Worm (Caenorhabditis elegans) whole organism, young adult: Measurements from ENCODE around the gene H25K10.2.
A peak's percentile ranks its signal among the peaks of the same experiment; 100 is the strongest.

Experiments used
- B0035.1 ChIP-seq: sonication (generic microtip); optimal IDR thresholded peaks from 2 replicates; lab custom pipeline; 2016; ENCODE audit warnings: missing genetic modification characterization, mild to moderate bottlenecking, missing compliant biosample characterization, missing genotype, missing genetic modification reagents
- C06A6.2 ChIP-seq: fragments of 200-800 bp; sonication (Bioruptor generic); conservative IDR thresholded peaks from 2 replicates; pipeline ENCODE4 v1.3.6; 2022; ENCODE audit warnings: missing genetic modification characterization, missing compliant biosample characterization
- D2030.7 ChIP-seq: fragments of 200-800 bp; sonication (Bioruptor generic); IDR thresholded peaks from 2 replicates; pipeline ENCODE4 v1.3.6; 2022; ENCODE audit warnings: missing genetic modification reagents, missing genetic modification characterization, missing compliant biosample characterization
- F22D6.2 ChIP-seq: sonication (generic microtip); optimal IDR thresholded peaks from 2 replicates; lab custom pipeline; 2016; ENCODE audit warnings: mild to moderate bottlenecking, missing genetic modification characterization, missing compliant biosample characterization
- F37B4.10 ChIP-seq: fragments of 200-800 bp; sonication (Bioruptor generic); IDR thresholded peaks from 2 replicates; pipeline ENCODE4 v1.3.6; 2022; ENCODE audit warnings: missing genetic modification characterization, missing compliant biosample characterization
- F52B5.7 ChIP-seq: sonication (generic microtip); optimal IDR thresholded peaks from 2 replicates; lab custom pipeline; 2016; ENCODE audit warnings: mild to moderate bottlenecking, missing genetic modification characterization, missing compliant biosample characterization
- F57C9.4 ChIP-seq: sonication (generic microtip); optimal IDR thresholded peaks from 2 replicates; lab custom pipeline; 2017; ENCODE audit warnings: mild to moderate bottlenecking, missing genetic modification characterization, missing compliant biosample characterization
- K11D2.4 ChIP-seq: fragments of 200-800 bp; sonication (Bioruptor generic); IDR thresholded peaks from 2 replicates; pipeline ENCODE4 v1.3.6; 2022; ENCODE audit warnings: missing genetic modification reagents, missing genetic modification characterization, missing compliant biosample characterization
- Y53G8AR.9 ChIP-seq: fragments of 200-800 bp; sonication (Bioruptor generic); conservative IDR thresholded peaks from 2 replicates; pipeline ENCODE4 v1.3.6; 2022; ENCODE audit warnings: missing genetic modification reagents, missing genetic modification characterization, missing compliant biosample characterization
- Y67H2A.10 ChIP-seq: fragments of 200-800 bp; sonication (Bioruptor generic); conservative IDR thresholded peaks from 2 replicates; pipeline ENCODE4 v1.3.6; 2022; ENCODE audit warnings: missing genetic modification reagents, missing genetic modification characterization, missing compliant biosample characterization
- aptf-2 ChIP-seq: fragments of 200-800 bp; sonication (Bioruptor generic); conservative IDR thresholded peaks from 2 replicates; pipeline ENCODE4 v1.3.6; 2022; ENCODE audit warnings: missing genetic modification reagents, missing genetic modification characterization, missing compliant biosample characterization
- atf-7 ChIP-seq: sonication (generic microtip); optimal IDR thresholded peaks from 2 replicates; lab custom pipeline; 2017; ENCODE audit warnings: mild to moderate bottlenecking, missing genetic modification characterization, missing compliant biosample characterization
- attf-3 ChIP-seq: fragments of 200-800 bp; sonication (Bioruptor generic); conservative IDR thresholded peaks from 2 replicates; pipeline ENCODE4 v1.3.6; 2022; ENCODE audit warnings: missing genetic modification reagents, missing genetic modification characterization, missing compliant biosample characterization
- attf-6 ChIP-seq: fragments of 200-800 bp; sonication (Bioruptor generic); IDR thresholded peaks from 2 replicates; pipeline ENCODE4 v1.3.6; 2022; ENCODE audit warnings: missing genetic modification reagents, missing genetic modification characterization, missing compliant biosample characterization
- bed-2 ChIP-seq: fragments of 200-800 bp; sonication (Bioruptor generic); IDR thresholded peaks from 2 replicates; pipeline ENCODE4 v1.3.6; 2022; ENCODE audit warnings: missing genetic modification reagents, missing genetic modification characterization, missing compliant biosample characterization
- cebp-1 ChIP-seq, 2 experiments: fragments of 200-800 bp in 1 of 2; sonication (Bioruptor generic) in 1 of 2; sonication (generic microtip) in 1 of 2; IDR thresholded peaks in 1 of 2; optimal IDR thresholded peaks in 1 of 2; 2 replicates each; pipeline versions ENCODE4 v1.3.6 to Lab custom; 2017 to 2022; ENCODE audit warnings: missing compliant biosample characterization in 2 of 2, missing genetic modification characterization in 2 of 2, mild to moderate bottlenecking in 1 of 2, missing genetic modification reagents in 1 of 2, moderate library complexity in 1 of 2
- ceh-58 ChIP-seq: fragments of 200-800 bp; sonication (Bioruptor generic); IDR thresholded peaks from 2 replicates; pipeline ENCODE4 v1.3.6; 2022; ENCODE audit warnings: missing genetic modification characterization, missing compliant biosample characterization
- die-1 ChIP-seq: sonication (generic microtip); optimal IDR thresholded peaks from 2 replicates; lab custom pipeline; 2016; ENCODE audit warnings: missing genotype, mild to moderate bottlenecking, missing genetic modification characterization, missing compliant biosample characterization
- dpff-1 ChIP-seq: sonication (generic microtip); optimal IDR thresholded peaks from 2 replicates; lab custom pipeline; 2017; ENCODE audit warnings: mild to moderate bottlenecking, missing genetic modification characterization, missing compliant biosample characterization
- egrh-3 ChIP-seq: fragments of 200-800 bp; sonication (Bioruptor generic); IDR thresholded peaks from 2 replicates; pipeline ENCODE4 v1.3.6; 2022; ENCODE audit warnings: missing genetic modification reagents, missing genetic modification characterization, missing compliant biosample characterization
- gei-17 ChIP-seq: fragments of 200-800 bp; sonication (Bioruptor generic); optimal IDR thresholded peaks from 2 replicates; lab custom pipeline; 2018; ENCODE audit warnings: mild to moderate bottlenecking, missing genetic modification characterization, missing compliant biosample characterization
- hmg-1.2 ChIP-seq: fragments of 200-800 bp; sonication (Bioruptor generic); IDR thresholded peaks from 2 replicates; pipeline ENCODE4 v1.3.6; 2022; ENCODE audit warnings: missing genetic modification reagents, missing genetic modification characterization, missing compliant biosample characterization
- let-607 ChIP-seq, 2 experiments: fragments of 200-800 bp in 1 of 2; sonication (Bioruptor generic) in 1 of 2; sonication (generic microtip) in 1 of 2; optimal IDR thresholded peaks; 2 replicates each; lab custom pipeline; 2016 to 2018; ENCODE audit warnings: mild to moderate bottlenecking in 2 of 2, missing compliant biosample characterization in 2 of 2, missing genetic modification characterization in 2 of 2, moderate library complexity in 2 of 2, missing genotype in 1 of 2
- lin-26 ChIP-seq: fragments of 200-800 bp; sonication (Bioruptor generic); IDR thresholded peaks from 2 replicates; pipeline ENCODE4 v1.3.6; 2022; ENCODE audit warnings: missing genetic modification reagents, missing genetic modification characterization, missing compliant biosample characterization
- lsl-1 ChIP-seq: fragments of 200-800 bp; sonication (Bioruptor generic); optimal IDR thresholded peaks from 2 replicates; lab custom pipeline; 2018; ENCODE audit warnings: mild to moderate bottlenecking, missing genetic modification characterization, moderate library complexity, missing compliant biosample characterization
- madf-8 ChIP-seq: fragments of 200-800 bp; sonication (Bioruptor generic); conservative IDR thresholded peaks from 2 replicates; pipeline ENCODE4 v1.3.6; 2022; ENCODE audit warnings: missing genetic modification reagents, missing genetic modification characterization, missing compliant biosample characterization
- nfyb-1 ChIP-seq: fragments of 200-800 bp; sonication (Bioruptor generic); IDR thresholded peaks from 2 replicates; pipeline ENCODE4 v1.3.6; 2022; ENCODE audit warnings: missing genetic modification reagents, missing genetic modification characterization, missing compliant biosample characterization
- nhr-179 ChIP-seq: sonication (generic microtip); optimal IDR thresholded peaks from 2 replicates; lab custom pipeline; 2016; ENCODE audit warnings: mild to moderate bottlenecking, missing genetic modification characterization, missing compliant biosample characterization
- nhr-27 ChIP-seq: fragments of 200-800 bp; sonication (Bioruptor generic); optimal IDR thresholded peaks from 2 replicates; lab custom pipeline; 2018; ENCODE audit warnings: mild to moderate bottlenecking, missing genetic modification characterization, moderate library complexity, missing compliant biosample characterization
- nhr-80 ChIP-seq: sonication (generic microtip); optimal IDR thresholded peaks from 2 replicates; lab custom pipeline; 2016; ENCODE audit warnings: missing genetic modification characterization, missing compliant biosample characterization
- nhr-90 ChIP-seq: sonication (generic microtip); optimal IDR thresholded peaks from 2 replicates; lab custom pipeline; 2016; ENCODE audit warnings: missing genotype, mild to moderate bottlenecking, missing genetic modification characterization, missing compliant biosample characterization
- pbrm-1 ChIP-seq: fragments of 200-800 bp; sonication (Bioruptor generic); IDR thresholded peaks from 2 replicates; pipeline ENCODE4 v1.3.6; 2022; ENCODE audit warnings: missing genetic modification reagents, missing genetic modification characterization, missing compliant biosample characterization
- rec-8 ChIP-seq, 2 experiments: sonication (generic microtip); optimal IDR thresholded peaks; 2 replicates each; lab custom pipeline; 2016; ENCODE audit warnings: mild to moderate bottlenecking in 2 of 2, missing genetic modification characterization in 2 of 2, missing genetic modification reagents in 2 of 2, missing genotype in 2 of 2, missing biosample characterization in 1 of 2, missing compliant biosample characterization in 1 of 2, moderate library complexity in 1 of 2
- snpc-4 ChIP-seq, 5 experiments: fragments of 150-350 bp in 1 of 5; sonication (generic microtip) in 4 of 5; optimal IDR thresholded peaks; 2 replicates each; lab custom pipeline; 2014 to 2018; ENCODE audit warnings: missing genetic modification characterization in 5 of 5, missing biosample characterization in 3 of 5, antibody characterized with exemption in 2 of 5, mild to moderate bottlenecking in 2 of 5, missing compliant biosample characterization in 2 of 5, missing genotype in 2 of 5, moderate library complexity in 2 of 5, missing genetic modification reagents in 1 of 5
- tbp1 ChIP-seq: fragments of 200-800 bp; sonication (Bioruptor generic); optimal IDR thresholded peaks from 2 replicates; lab custom pipeline; 2018; ENCODE audit warnings: mild to moderate bottlenecking, missing genetic modification characterization, missing compliant biosample characterization
- tbx-9 ChIP-seq: sonication (generic microtip); optimal IDR thresholded peaks from 2 replicates; lab custom pipeline; 2016; ENCODE audit warnings: borderline replicate concordance, missing genetic modification characterization, inconsistent platforms, missing compliant biosample characterization
- unc-130 ChIP-seq: sonication (generic microtip); optimal IDR thresholded peaks from 2 replicates; lab custom pipeline; 2016; ENCODE audit warnings: missing genetic modification reagents, missing genetic modification characterization, missing compliant biosample characterization
- zim-3 ChIP-seq: sonication (generic microtip); optimal IDR thresholded peaks from 2 replicates; lab custom pipeline; 2017; ENCODE audit warnings: mild to moderate bottlenecking, missing genetic modification characterization, moderate library complexity, missing compliant biosample characterization
- ztf-3 ChIP-seq: fragments of 200-800 bp; sonication (Bioruptor generic); optimal IDR thresholded peaks from 2 replicates; lab custom pipeline; 2018; ENCODE audit warnings: mild to moderate bottlenecking, missing genetic modification characterization, missing compliant biosample characterization

H25K10.2 gene

DNA sequence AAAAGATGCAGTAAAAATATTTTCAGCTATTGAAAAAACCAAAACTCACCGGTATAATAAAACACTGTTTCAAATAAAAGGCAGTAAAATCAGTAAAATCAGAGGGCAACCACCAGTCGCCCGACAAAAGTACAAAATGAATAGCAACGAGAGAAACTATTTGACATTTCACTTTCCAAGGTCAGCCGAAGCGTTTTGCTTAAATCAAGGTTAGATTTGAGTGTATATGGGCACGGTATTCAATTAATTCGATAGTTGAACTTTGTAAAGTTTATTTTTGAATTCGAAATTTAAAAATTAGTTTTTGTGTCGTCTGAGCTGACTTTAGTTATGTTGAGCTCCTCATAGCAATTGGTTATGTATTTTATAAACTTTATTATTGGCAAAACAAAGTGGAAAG is 18.1 kb downstream of the H25K10.2 start:
- TF ChIP-seq K11D2.4 (GFP tag; lab: Robert Waterston, UW), result no peak
- no peak for TF ChIP-seq ceh-58
- no peak for TF ChIP-seq F22D6.2 (tag; lab: Kevin White, UChicago)
- TF ChIP-seq, all 124 proteins: peak for 0

- TF ChIP-seq lsl-1 (GFP tag; lab: Kevin White, UChicago), result no peak
- TF ChIP-seq snpc-4 (GFP tag; optimal IDR thresholded peaks at IDR 0.05; lab: Kevin White, UChicago), result no peak
- TF ChIP-seq snpc-4 (tag; optimal IDR thresholded peaks at IDR 0.05; lab: Kevin White, UChicago), result peak in 1 of 4 experiments; percentile 42
- peak; percentile 77 for TF ChIP-seq attf-6 (GFP tag; lab: Robert Waterston, UW)
- TF ChIP-seq, all 124 proteins: peak for 2
These were observed 19.2 kb downstream of the H25K10.2 start for ce11 chrIV:16191597-16191996.

DNA sequence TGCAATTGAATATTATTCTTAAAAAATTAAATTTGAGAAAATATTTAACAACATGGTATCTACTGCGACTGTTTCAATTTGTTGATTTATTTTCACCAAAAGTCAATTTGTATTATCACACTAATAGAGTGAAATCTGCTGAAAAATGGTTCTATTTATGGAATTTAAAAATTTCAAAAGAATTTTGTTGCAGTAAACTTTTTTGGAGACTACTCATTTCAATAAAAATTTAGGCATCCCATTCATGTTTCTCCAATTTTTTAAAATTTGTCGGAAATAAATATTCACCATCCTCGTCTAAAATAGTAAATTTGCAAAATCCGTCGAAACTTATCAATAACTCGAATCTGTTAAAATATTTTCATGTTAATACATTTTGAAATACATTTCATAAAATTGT is 24.8 kb downstream of the H25K10.2 start:
- TF ChIP-seq snpc-4 (GFP tag; optimal IDR thresholded peaks at IDR 0.05; lab: Kevin White, UChicago) (no peak), snpc-4 (tag; optimal IDR thresholded peaks at IDR 0.05; lab: Kevin White, UChicago) (peak in 1 of 4 experiments; percentile 53), dpff-1 (tag; lab: Kevin White, UChicago) (no peak), attf-6 (GFP tag; lab: Robert Waterston, UW) (peak; percentile 70), atf-7 (no peak)
- TF ChIP-seq, all 124 proteins: peak for 2

- TF ChIP-seq let-607 (tag; optimal IDR thresholded peaks at IDR 0.05; lab: Kevin White, UChicago), result no peak
- no peak for TF ChIP-seq pbrm-1 (GFP tag; lab: Robert Waterston, UW)
- no peak for TF ChIP-seq Y53G8AR.9 (GFP tag; lab: Robert Waterston, UW)
- TF ChIP-seq attf-3 (GFP tag; lab: Robert Waterston, UW), result no peak
- TF ChIP-seq tbx-9 (tag; lab: Kevin White, UChicago), result no peak
- TF ChIP-seq aptf-2 (GFP tag; lab: Robert Waterston, UW), result no peak
- no peak for TF ChIP-seq D2030.7
- TF ChIP-seq F52B5.7, result no peak
- no peak for TF ChIP-seq nhr-179
- no peak for TF ChIP-seq gei-17 (GFP tag; lab: Kevin White, UChicago)
- TF ChIP-seq egrh-3 (GFP tag; lab: Robert Waterston, UW), result no peak
- TF ChIP-seq B0035.1 (tag; lab: Kevin White, UChicago), result no peak
- no peak for TF ChIP-seq nhr-80 (tag; lab: Kevin White, UChicago)
- no peak for TF ChIP-seq zim-3 (tag; lab: Kevin White, UChicago)
- TF ChIP-seq cebp-1 (GFP tag; IDR thresholded peaks at IDR 0.05; lab: Robert Waterston, UW), result no peak
- TF ChIP-seq cebp-1 (tag; optimal IDR thresholded peaks at IDR 0.05; lab: Kevin White, UChicago), result no peak
These were observed 26.3 kb downstream of the H25K10.2 start, which contains the start of gene Y105C5B.1413 for ce11 chrIV:16184521-16184920. Y105C5B.1413 (minus strand) TSS chrIV:16184621.

DNA sequence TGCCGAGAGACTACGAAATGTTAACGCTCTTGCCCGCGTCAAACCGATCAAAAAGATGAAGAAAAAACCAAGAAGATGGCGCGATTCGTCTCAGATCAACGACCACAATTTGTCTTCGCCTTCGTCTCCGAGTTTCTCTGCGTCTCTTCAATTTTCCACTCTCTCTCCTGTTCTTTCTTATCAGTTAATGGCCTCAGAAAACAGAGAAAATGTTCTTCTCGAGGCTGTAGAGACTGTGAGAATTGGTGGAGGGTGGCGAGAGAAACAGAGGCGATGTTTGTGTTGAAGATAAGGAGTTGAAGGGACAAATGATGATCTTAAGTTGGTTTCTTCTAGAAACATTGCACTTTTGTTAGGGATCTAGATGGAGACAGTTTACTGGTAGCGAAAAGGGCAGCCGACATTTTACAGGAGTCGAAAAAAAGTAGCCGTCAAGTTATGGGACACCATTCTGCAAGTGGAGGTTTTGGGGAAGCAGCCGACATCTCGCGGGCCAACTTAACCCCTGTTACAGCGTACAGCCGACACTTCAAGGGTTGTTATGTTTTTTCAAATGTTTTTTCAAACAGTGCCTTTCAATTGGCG is 29.8 kb downstream of the H25K10.2 start:
- TF ChIP-seq nfyb-1 (GFP tag; lab: Robert Waterston, UW), result no peak; the same call in 1 of the 2 replicates
- TF ChIP-seq atf-7, result peak; percentile 60
- no peak for TF ChIP-seq F37B4.10 (GFP tag; lab: Robert Waterston, UW)
- no peak for TF ChIP-seq nhr-179
- TF ChIP-seq rec-8 (tag; optimal IDR thresholded peaks at IDR 0.05; lab: Kevin White, UChicago), result no peak
- TF ChIP-seq unc-130 (GFP tag; lab: Kevin White, UChicago), result no peak
- 0 out of 2 replicates have a peak, but pooled peaks have one; percentile 44 for TF ChIP-seq pbrm-1 (GFP tag; lab: Robert Waterston, UW)
- TF ChIP-seq lin-26 (GFP tag; lab: Robert Waterston, UW), result no peak
- no peak for TF ChIP-seq bed-2 (GFP tag; lab: Robert Waterston, UW)
- TF ChIP-seq hmg-1.2 (GFP tag; lab: Robert Waterston, UW), result peak; percentile 58; the same call in 1 of the 2 replicates
- TF ChIP-seq Y67H2A.10 (GFP tag; lab: Robert Waterston, UW), result no peak
- peak; percentile 41 for TF ChIP-seq tbp1 (GFP tag; lab: Kevin White, UChicago)
- TF ChIP-seq die-1 (tag; lab: Kevin White, UChicago), result no peak
- no peak for TF ChIP-seq F57C9.4
- peak; percentile 55 for TF ChIP-seq nhr-90 (tag; lab: Kevin White, UChicago)
- no peak for TF ChIP-seq madf-8
- TF ChIP-seq tbx-9 (tag; lab: Kevin White, UChicago), result no peak
- TF ChIP-seq ztf-3 (GFP tag; lab: Kevin White, UChicago), result no peak
- 0 out of 2 replicates have a peak, but pooled peaks have one; percentile 23 for TF ChIP-seq C06A6.2
- no peak for TF ChIP-seq nhr-27 (tag; lab: Kevin White, UChicago)
